Fruit fly (Drosophila melanogaster): ENCODE results near the gene Pgant5.

Pgant5 gene

dm6 chr2L:5084586-5085257 lies 8.7 kb downstream of the Pgant5 start:
- TF ChIP-seq CG13204 (GFP tag; optimal IDR thresholded peaks at IDR 0.05): no peak
- peak; percentile 14; the same call in 1 of the 2 replicates for TF ChIP-seq CG32121 (GFP tag; IDR thresholded peaks at IDR 0.05)
- TF ChIP-seq Pif1A (GFP tag; optimal IDR thresholded peaks at IDR 0.05): peak; percentile 5
- TF ChIP-seq EcR (GFP tag; optimal IDR thresholded peaks at IDR 0.05): peak; percentile 5

- TF ChIP-seq CG13204 (GFP tag; optimal IDR thresholded peaks at IDR 0.05) (peak; percentile 48), CG8159 (tag; optimal IDR thresholded peaks at IDR 0.05) (peak; percentile 93), D1 (tag; optimal IDR thresholded peaks at IDR 0.05) (peak; percentile 85), Ets98B (GFP tag; IDR thresholded peaks at IDR 0.05) (peak; percentile 66), rn (GFP tag; IDR thresholded peaks at IDR 0.05) (no peak; the same call in none of the 2 replicates), CG14655 (GFP tag; optimal IDR thresholded peaks at IDR 0.05) (peak; percentile 95), CG12605 (GFP tag; IDR thresholded peaks at IDR 0.05) (peak; percentile 76; the same call in 1 of the 2 replicates), CG9948 (tag; optimal IDR thresholded peaks at IDR 0.05) (peak; percentile 87), CG10348 (GFP tag; IDR thresholded peaks at IDR 0.05) (no peak), CG4496 (GFP tag; IDR thresholded peaks at IDR 0.05) (peak; percentile 70; the same call in 1 of the 3 replicates), Snoo (tag; optimal IDR thresholded peaks at IDR 0.05) (no peak), CG15710 (tag; optimal IDR thresholded peaks at IDR 0.05) (peak; percentile 87), gl (tag; optimal IDR thresholded peaks at IDR 0.05) (peak; percentile 37), fd96Ca (GFP tag; IDR thresholded peaks at IDR 0.05) (peak; percentile 70; the same call in 2 of the 3 replicates), CG17806 (tag; optimal IDR thresholded peaks at IDR 0.05) (peak; percentile 85), Pif1A (GFP tag; optimal IDR thresholded peaks at IDR 0.05) (peak; percentile 67), Pif1B (GFP tag; optimal IDR thresholded peaks at IDR 0.05) (peak; percentile 73), CG34367 (tag; optimal IDR thresholded peaks at IDR 0.05) (peak; percentile 80), CG8301 (tag; optimal IDR thresholded peaks at IDR 0.05) (peak; percentile 92), EcR (GFP tag; optimal IDR thresholded peaks at IDR 0.05) (peak; percentile 62), CG32121 (GFP tag; IDR thresholded peaks at IDR 0.05) (peak; percentile 90)
Measured at dm6 chr2L:5080225-5080867, 13.0 kb downstream of the Pgant5 start.

dm6 chr2L:5079200-5079599 lies 14.2 kb downstream of the Pgant5 start:
- TF ChIP-seq CG9948 (tag; optimal IDR thresholded peaks at IDR 0.05) (no peak), CG12605 (GFP tag; IDR thresholded peaks at IDR 0.05) (no peak), CG4496 (GFP tag; IDR thresholded peaks at IDR 0.05) (no peak), CG13204 (GFP tag; optimal IDR thresholded peaks at IDR 0.05) (no peak)

dm6 chr2L:5072357-5072756 lies 21.0 kb downstream of the Pgant5 start:
- TF ChIP-seq CG17806 (tag; optimal IDR thresholded peaks at IDR 0.05): no peak
- TF ChIP-seq CG32121 (GFP tag; IDR thresholded peaks at IDR 0.05): no peak
- no peak for TF ChIP-seq CG13204 (GFP tag; optimal IDR thresholded peaks at IDR 0.05)
- TF ChIP-seq Pif1B (GFP tag; optimal IDR thresholded peaks at IDR 0.05): no peak
- TF ChIP-seq EcR (GFP tag; optimal IDR thresholded peaks at IDR 0.05): peak; percentile 34

dm6 chr2L:5070797-5071579 lies 22.4 kb downstream of the Pgant5 start, which contains the start of gene RpL37A:
Gene RpL37A (plus strand): TSS chr2L:5070957.
- TF ChIP-seq CG4496 (GFP tag; IDR thresholded peaks at IDR 0.05): peak; percentile 84
- peak; percentile 83 for TF ChIP-seq Snoo (tag; optimal IDR thresholded peaks at IDR 0.05)
- no peak for TF ChIP-seq CG9948 (tag; optimal IDR thresholded peaks at IDR 0.05)
- peak; percentile 60 for TF ChIP-seq Ets98B (GFP tag; IDR thresholded peaks at IDR 0.05)
- TF ChIP-seq fd96Ca (GFP tag; IDR thresholded peaks at IDR 0.05): no peak; the same call in 2 of the 3 replicates
- TF ChIP-seq CG34367 (tag; optimal IDR thresholded peaks at IDR 0.05): peak; percentile 59
- TF ChIP-seq CG15710 (tag; optimal IDR thresholded peaks at IDR 0.05): peak; percentile 16
- TF ChIP-seq CG17806 (tag; optimal IDR thresholded peaks at IDR 0.05): peak; percentile 32
- peak; percentile 91 for TF ChIP-seq CG8159 (tag; optimal IDR thresholded peaks at IDR 0.05)
- peak; percentile 62 for TF ChIP-seq gl (tag; optimal IDR thresholded peaks at IDR 0.05)
- TF ChIP-seq Pif1A (GFP tag; optimal IDR thresholded peaks at IDR 0.05): peak; percentile 74
- TF ChIP-seq EcR (GFP tag; optimal IDR thresholded peaks at IDR 0.05): no peak
- no peak for TF ChIP-seq CG13204 (GFP tag; optimal IDR thresholded peaks at IDR 0.05)
- peak; percentile 58 for TF ChIP-seq CG12605 (GFP tag; IDR thresholded peaks at IDR 0.05)
- TF ChIP-seq D1 (tag; optimal IDR thresholded peaks at IDR 0.05): peak; percentile 50

- no peak for TF ChIP-seq CG8301 (tag; optimal IDR thresholded peaks at IDR 0.05)
- no peak for TF ChIP-seq Ets98B (GFP tag; IDR thresholded peaks at IDR 0.05)
- no peak for TF ChIP-seq CG14655 (GFP tag; optimal IDR thresholded peaks at IDR 0.05)
- no peak for TF ChIP-seq CG8159 (tag; optimal IDR thresholded peaks at IDR 0.05)
- TF ChIP-seq CG4496 (GFP tag; IDR thresholded peaks at IDR 0.05): no peak
- TF ChIP-seq CG34367 (tag; optimal IDR thresholded peaks at IDR 0.05): no peak
- no peak for TF ChIP-seq gl (tag; optimal IDR thresholded peaks at IDR 0.05)
- no peak for TF ChIP-seq EcR (GFP tag; optimal IDR thresholded peaks at IDR 0.05)
- no peak for TF ChIP-seq Pif1A (GFP tag; optimal IDR thresholded peaks at IDR 0.05)
- TF ChIP-seq Snoo (tag; optimal IDR thresholded peaks at IDR 0.05): no peak
- no peak for TF ChIP-seq CG12605 (GFP tag; IDR thresholded peaks at IDR 0.05)
- no peak for TF ChIP-seq rn (GFP tag; IDR thresholded peaks at IDR 0.05)
- TF ChIP-seq CG9948 (tag; optimal IDR thresholded peaks at IDR 0.05): no peak
- TF ChIP-seq Pif1B (GFP tag; optimal IDR thresholded peaks at IDR 0.05): no peak
- TF ChIP-seq CG10348 (GFP tag; IDR thresholded peaks at IDR 0.05): no peak
Measured at dm6 chr2L:5063936-5064335, 29.5 kb downstream of the Pgant5 start.

All from whole organism, pupa.